Fruit fly (Drosophila melanogaster): ENCODE data around the gene Blos3.

The Blos3 gene

DNA sequence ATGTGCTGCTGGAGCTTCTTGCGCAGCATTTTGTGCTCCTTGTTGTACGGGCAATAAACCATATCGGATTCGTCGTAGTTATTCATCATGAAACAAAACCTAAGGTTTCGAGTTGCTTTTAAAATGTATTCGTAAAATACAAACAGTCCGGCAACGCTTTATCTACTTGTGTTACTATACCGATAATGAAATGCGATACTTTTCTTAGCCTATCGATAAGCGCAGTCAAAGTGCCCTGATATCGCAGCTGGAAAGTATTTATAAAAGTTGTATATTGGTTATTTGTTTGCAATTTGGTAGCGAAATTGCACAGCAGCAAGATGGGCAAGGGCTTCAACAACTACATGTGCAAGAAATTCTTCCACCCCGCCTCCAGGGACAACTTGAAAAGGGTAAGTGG, 31.4 kb downstream of the Blos3 start, which contains the start of the genes arx and CG6843 (continued):
- TF ChIP-seq sna (GFP tag; IDR thresholded peaks at IDR 0.05; ENCODE audit: partially characterized antibody) (peak; percentile 84), CG10979 (tag; optimal IDR thresholded peaks at IDR 0.05) (peak; percentile 9), prd (optimal IDR thresholded peaks at IDR 0.05) (no peak), prd (GFP tag; IDR thresholded peaks at IDR 0.05) (no peak), CG2129 (GFP tag; IDR thresholded peaks at IDR 0.05; ENCODE audit: partially characterized antibody) (peak; percentile 81), CG18764 (GFP tag; optimal IDR thresholded peaks at IDR 0.05) (no peak), crol (GFP tag; IDR thresholded peaks at IDR 0.05) (no peak), CG31365 (tag; optimal IDR thresholded peaks at IDR 0.05) (no peak), Nf-YC (tag; optimal IDR thresholded peaks at IDR 0.05) (no peak), tna (GFP tag; IDR thresholded peaks at IDR 0.05; ENCODE audit: partially characterized antibody) (peak; percentile 88), Dref (GFP tag; IDR thresholded peaks at IDR 0.05) (peak; percentile 86), gfzf (GFP tag; optimal IDR thresholded peaks at IDR 0.05) (peak; percentile 28), Dll (GFP tag; IDR thresholded peaks at IDR 0.05; ENCODE audit: partially characterized antibody) (peak; percentile 92), CG18619 (GFP tag; optimal IDR thresholded peaks at IDR 0.05) (no peak), toy (GFP tag; IDR thresholded peaks at IDR 0.05) (no peak), hbn (GFP tag; IDR thresholded peaks at IDR 0.05; ENCODE audit: partially characterized antibody) (peak; percentile 90), dm (GFP tag; optimal IDR thresholded peaks at IDR 0.05) (no peak), emc (GFP tag; optimal IDR thresholded peaks at IDR 0.05) (no peak), CG15514 (GFP tag; optimal IDR thresholded peaks at IDR 0.05) (peak; percentile 51), CG18599 (GFP tag; optimal IDR thresholded peaks at IDR 0.05) (no peak), GATAe (GFP tag; conservative IDR thresholded peaks at IDR 0.05) (no peak), chn (GFP tag; optimal IDR thresholded peaks at IDR 0.05) (no peak), sr (GFP tag; IDR thresholded peaks at IDR 0.05) (no peak), CG43689 (GFP tag; IDR thresholded peaks at IDR 0.05) (no peak), CG15696 (tag; optimal IDR thresholded peaks at IDR 0.05) (no peak), CG3407 (GFP tag; optimal IDR thresholded peaks at IDR 0.05) (no peak), CG10366 (GFP tag; IDR thresholded peaks at IDR 0.05) (no peak), ems (GFP tag; optimal IDR thresholded peaks at IDR 0.05) (no peak), Sry-β (GFP tag; optimal IDR thresholded peaks at IDR 0.05) (no peak), CG7745 (tag; optimal IDR thresholded peaks at IDR 0.05) (no peak), CG2120 (GFP tag; optimal IDR thresholded peaks at IDR 0.05) (peak; percentile 19), Bdp1 (GFP tag; optimal IDR thresholded peaks at IDR 0.05) (no peak), org-1 (GFP tag; optimal IDR thresholded peaks at IDR 0.05) (no peak), CG8924 (tag; optimal IDR thresholded peaks at IDR 0.05) (no peak), MESR4 (GFP tag; optimal IDR thresholded peaks at IDR 0.05) (peak; percentile 83), Trl (optimal IDR thresholded peaks at IDR 0.05) (no peak), Trl (GFP tag; optimal IDR thresholded peaks at IDR 0.05) (no peak), D19B (GFP tag; optimal IDR thresholded peaks at IDR 0.05) (no peak), CG12659 (GFP tag; optimal IDR thresholded peaks at IDR 0.05) (peak; percentile 72), pzg (GFP tag; optimal IDR thresholded peaks at IDR 0.05) (peak; percentile 84), NK7.1 (GFP tag; optimal IDR thresholded peaks at IDR 0.05) (no peak), h (optimal IDR thresholded peaks at IDR 0.05) (no peak), Xrp1 (GFP tag; IDR thresholded peaks at IDR 0.05) (no peak), Dp (GFP tag; optimal IDR thresholded peaks at IDR 0.05) (peak; percentile 66), so (GFP tag; IDR thresholded peaks at IDR 0.05) (peak; percentile 78; the same call in 1 of the 3 replicates), CG12219 (GFP tag; optimal IDR thresholded peaks at IDR 0.05) (no peak), B-H1 (GFP tag; IDR thresholded peaks at IDR 0.05) (no peak), CTCF (GFP tag; optimal IDR thresholded peaks at IDR 0.05) (peak; percentile 4), Hand (GFP tag; optimal IDR thresholded peaks at IDR 0.05) (no peak), Ptx1 (GFP tag; IDR thresholded peaks at IDR 0.05) (no peak), CG13287 (GFP tag; IDR thresholded peaks at IDR 0.05; ENCODE audit: partially characterized antibody) (peak; percentile 96), CG12942 (GFP tag; optimal IDR thresholded peaks at IDR 0.05) (no peak), CG7839 (tag; optimal IDR thresholded peaks at IDR 0.05) (no peak)
